Fruit fly (Drosophila melanogaster): ENCODE measurements around the gene EMC2B.

EMC2B gene

DNA sequence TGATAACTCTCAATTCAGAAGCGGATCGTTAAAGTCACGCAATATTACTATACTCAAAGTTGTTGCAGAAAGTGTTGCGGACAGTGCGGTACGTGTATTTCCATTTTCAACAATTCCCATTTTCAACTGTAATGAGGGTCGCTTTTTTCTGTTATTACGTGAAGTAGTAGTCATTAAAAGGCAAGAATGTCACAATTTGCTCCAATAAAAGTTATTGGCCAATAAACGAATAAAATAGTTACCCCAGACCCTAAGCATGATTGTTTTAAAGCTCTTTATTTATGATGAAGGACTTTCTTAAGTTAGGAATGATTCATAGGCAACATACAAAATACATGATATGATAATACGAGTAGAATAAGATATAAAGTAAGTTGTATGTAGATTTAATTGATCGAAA is 15.7 kb upstream of the EMC2B start (continued):
- TF ChIP-seq CG13296 (GFP tag; optimal IDR thresholded peaks at IDR 0.05): peak; percentile 53
- peak; percentile 4 for TF ChIP-seq odd (GFP tag; optimal IDR thresholded peaks at IDR 0.05)
- no peak for TF ChIP-seq CG10654 (GFP tag; optimal IDR thresholded peaks at IDR 0.05)
- peak; percentile 26 for TF ChIP-seq B-H2 (GFP tag; optimal IDR thresholded peaks at IDR 0.05)
- TF ChIP-seq CG31365 (tag; optimal IDR thresholded peaks at IDR 0.05): no peak
- peak; percentile 64 for TF ChIP-seq CG12071 (GFP tag; optimal IDR thresholded peaks at IDR 0.05)
- no peak for TF ChIP-seq pan (optimal IDR thresholded peaks at IDR 0.05)
- peak in 1 of 2 experiments; percentile 12 for TF ChIP-seq pan (GFP tag; optimal IDR thresholded peaks at IDR 0.05 in 1 of 2, IDR thresholded peaks at IDR 0.05 in 1 of 2)
- TF ChIP-seq CG6765 (GFP tag; optimal IDR thresholded peaks at IDR 0.05): peak; percentile 27

DNA sequence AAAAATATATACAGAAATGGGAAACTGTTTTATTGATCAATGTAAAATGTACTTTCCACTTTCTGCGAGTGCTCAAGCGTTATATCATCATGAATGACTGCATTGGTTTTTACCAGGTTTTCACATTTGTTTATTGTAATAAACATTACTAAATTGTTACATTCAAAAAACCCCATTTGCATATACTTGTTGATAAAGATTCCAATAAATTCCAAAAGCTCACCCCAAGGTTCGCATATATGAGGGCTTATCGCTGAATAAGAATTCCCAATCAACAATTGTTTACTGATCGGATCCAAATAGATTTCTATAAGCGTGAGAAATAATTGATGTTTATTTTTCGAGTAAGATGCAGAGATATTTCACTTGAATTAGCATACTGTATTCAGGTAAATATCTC is 11.8 kb upstream of the EMC2B start:
- TF ChIP-seq CG5180 (GFP tag; optimal IDR thresholded peaks at IDR 0.05) (no peak), CG1832 (GFP tag; optimal IDR thresholded peaks at IDR 0.05) (no peak), CG15269 (tag; optimal IDR thresholded peaks at IDR 0.05) (no peak), CG12299 (tag; optimal IDR thresholded peaks at IDR 0.05) (no peak), lola (GFP tag; optimal IDR thresholded peaks at IDR 0.05) (no peak), CG31441 (GFP tag; IDR thresholded peaks at IDR 0.05) (no peak), CG17912 (GFP tag; optimal IDR thresholded peaks at IDR 0.05) (no peak), Hmr (GFP tag; optimal IDR thresholded peaks at IDR 0.05) (no peak), MTF-1 (GFP tag; optimal IDR thresholded peaks at IDR 0.05; ENCODE audit: borderline replicate concordance) (no peak), trem (tag; optimal IDR thresholded peaks at IDR 0.05) (no peak), slou (GFP tag; optimal IDR thresholded peaks at IDR 0.05) (no peak), CG4730 (GFP tag; IDR thresholded peaks at IDR 0.05) (no peak), fd64A (GFP tag; optimal IDR thresholded peaks at IDR 0.05) (no peak), dm (GFP tag; optimal IDR thresholded peaks at IDR 0.05) (no peak), rib (GFP tag; IDR thresholded peaks at IDR 0.05) (no peak), CG7963 (GFP tag; IDR thresholded peaks at IDR 0.05; ENCODE audit: partially characterized antibody) (no peak), Dad (GFP tag; optimal IDR thresholded peaks at IDR 0.05) (no peak), CG7357 (GFP tag; IDR thresholded peaks at IDR 0.05) (no peak)

DNA sequence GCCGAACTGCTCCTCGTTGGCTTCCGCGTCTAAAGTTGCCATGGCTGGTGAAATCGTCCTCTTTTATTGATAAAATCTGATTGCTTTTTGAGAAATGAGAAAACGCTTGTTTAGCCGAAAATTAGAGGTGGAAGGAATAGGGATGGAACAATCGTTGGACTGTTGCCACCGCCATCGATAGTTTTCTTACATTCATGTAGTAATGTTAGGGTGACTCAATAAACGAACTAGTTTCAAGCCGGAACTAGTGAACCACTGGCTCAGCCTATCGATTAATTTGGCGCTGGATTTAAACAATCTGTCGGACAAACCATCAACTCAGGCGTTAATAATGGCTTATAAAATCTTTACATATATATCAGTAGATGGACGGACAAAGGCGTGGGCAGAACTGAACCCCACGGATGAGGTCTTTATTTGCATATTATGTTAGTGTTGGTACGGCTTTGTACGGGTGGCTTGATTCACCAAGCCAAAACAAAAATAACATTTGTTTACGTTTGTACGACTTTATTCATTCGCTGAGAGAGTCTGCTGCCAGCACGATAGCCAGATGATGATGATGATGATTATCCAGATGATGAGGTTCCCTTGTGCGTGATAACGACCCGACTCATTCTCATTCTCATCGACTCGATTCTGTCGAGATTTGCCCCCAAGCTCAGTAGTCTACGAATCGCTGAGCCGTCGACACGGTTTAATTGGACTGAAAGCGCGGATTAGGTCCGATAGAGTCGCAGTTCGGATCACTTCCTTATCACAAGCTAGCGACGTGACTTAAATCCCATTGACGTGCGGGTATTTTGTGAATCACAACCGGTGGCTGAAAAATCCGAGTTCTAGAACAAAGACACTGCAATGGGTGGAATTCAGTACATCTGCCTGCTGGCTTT is 10.8 kb upstream of the EMC2B start, which contains the start of the genes Sf3a1 and Irc:
Gene Sf3a1, minus strand, starts transcription at position 138 of the 893 bp plus-strand sequence.
Gene Irc, plus strand, starts transcription at position 658 of the 893 bp plus-strand sequence.
- TF ChIP-seq klu (GFP tag; IDR thresholded peaks at IDR 0.05): no peak
- peak; percentile 41 for TF ChIP-seq Deaf1 (tag; optimal IDR thresholded peaks at IDR 0.05)
- peak; percentile 19 for TF ChIP-seq CG12155 (GFP tag; optimal IDR thresholded peaks at IDR 0.05)
- TF ChIP-seq ewg (GFP tag; optimal IDR thresholded peaks at IDR 0.05): no peak
- TF ChIP-seq sna (GFP tag; IDR thresholded peaks at IDR 0.05; ENCODE audit: partially characterized antibody): peak; percentile 89
- TF ChIP-seq jumu (GFP tag; optimal IDR thresholded peaks at IDR 0.05): peak; percentile 46
- TF ChIP-seq TFAM (GFP tag; optimal IDR thresholded peaks at IDR 0.05): no peak
- peak; percentile 94 for TF ChIP-seq inv (GFP tag; IDR thresholded peaks at IDR 0.05; ENCODE audit: partially characterized antibody)
- peak; percentile 78 for TF ChIP-seq CG10543 (GFP tag; optimal IDR thresholded peaks at IDR 0.05)
- TF ChIP-seq ci (GFP tag; IDR thresholded peaks at IDR 0.05): peak; percentile 14; the same call in 1 of the 3 replicates
- TF ChIP-seq da (GFP tag; optimal IDR thresholded peaks at IDR 0.05): no peak
- no peak for TF ChIP-seq lola (GFP tag; optimal IDR thresholded peaks at IDR 0.05)
- TF ChIP-seq CG12236 (GFP tag; optimal IDR thresholded peaks at IDR 0.05): no peak
- TF ChIP-seq sens (GFP tag): peak; percentile 89
- TF ChIP-seq Hmr (GFP tag; optimal IDR thresholded peaks at IDR 0.05): peak; percentile 9
- TF ChIP-seq CG6813 (GFP tag; optimal IDR thresholded peaks at IDR 0.05): no peak
- TF ChIP-seq hbn (GFP tag; IDR thresholded peaks at IDR 0.05; ENCODE audit: partially characterized antibody): peak; percentile 97
- TF ChIP-seq Max (GFP tag; optimal IDR thresholded peaks at IDR 0.05): no peak
- peak; percentile 65 for TF ChIP-seq MESR4 (GFP tag; optimal IDR thresholded peaks at IDR 0.05)
- no peak for TF ChIP-seq CG10462 (GFP tag; optimal IDR thresholded peaks at IDR 0.05)
- peak; percentile 100 for TF ChIP-seq CG15514 (GFP tag; optimal IDR thresholded peaks at IDR 0.05)
- TF ChIP-seq H2.0 (GFP tag; IDR thresholded peaks at IDR 0.05): no peak
